In genomic region chr3L:16892728-16893271, dm6 we compare ENCODE assay signal across 4 fruit fly cellular contexts.
TF ChIP-seq lines count a peak whose summit lies in the region.

No protein-coding gene starts in this region.

- no peak for TF ChIP-seq CTCF in whole organism, embryonic (GFP tag; optimal IDR thresholded peaks at IDR 0.05; lab: Kevin White, UChicago)

TF ChIP-seq in whole organism, adult, 20 proteins besides CTCF, POLR2A, EP300 and RAD21:
- TF ChIP-seq Clk (GFP tag; optimal IDR thresholded peaks at IDR 0.05; lab: Kevin White, UChicago), result no peak
- TF ChIP-seq ovo (GFP tag; optimal IDR thresholded peaks at IDR 0.05; lab: Kevin White, UChicago), result no peak
- TF ChIP-seq CG14711 (tag; optimal IDR thresholded peaks at IDR 0.05; lab: Kevin White, UChicago), result peak; percentile 5
- TF ChIP-seq CG5204 (GFP tag; optimal IDR thresholded peaks at IDR 0.05; lab: Kevin White, UChicago), result peak; percentile 6
- peak; percentile 21 for TF ChIP-seq CG7045 (GFP tag; optimal IDR thresholded peaks at IDR 0.05; lab: Kevin White, UChicago)

TF ChIP-seq in whole organism, embryonic, 481 proteins besides CTCF, POLR2A, EP300 and RAD21 (continues in another document):
- TF ChIP-seq CG1602 (GFP tag; optimal IDR thresholded peaks at IDR 0.05; lab: Kevin White, UChicago), result no peak
- no peak for TF ChIP-seq prd (optimal IDR thresholded peaks at IDR 0.05; lab: Kevin White, UChicago)
- peak; percentile 41; the same call in 1 of the 3 replicates for TF ChIP-seq prd (GFP tag; IDR thresholded peaks at IDR 0.05; lab: Robert Waterston, UW)
- TF ChIP-seq row (GFP tag; IDR thresholded peaks at IDR 0.05; lab: Robert Waterston, UW), result 0 out of 3 replicates have a peak, but pooled peaks have one; percentile 16
- peak; percentile 21 for TF ChIP-seq CG2678 (tag; optimal IDR thresholded peaks at IDR 0.05; lab: Kevin White, UChicago)
- TF ChIP-seq gsb (GFP tag; IDR thresholded peaks at IDR 0.05; lab: Robert Waterston, UW), result no peak
- peak; percentile 35 for TF ChIP-seq gem (tag; optimal IDR thresholded peaks at IDR 0.05; lab: Kevin White, UChicago)
- TF ChIP-seq CG3281 (GFP tag; optimal IDR thresholded peaks at IDR 0.05; lab: Kevin White, UChicago), result no peak
- TF ChIP-seq CG8359 (GFP tag; optimal IDR thresholded peaks at IDR 0.05; lab: Kevin White, UChicago; ENCODE audit: borderline replicate concordance), result peak; percentile 6
- TF ChIP-seq CG11504 (tag; optimal IDR thresholded peaks at IDR 0.05; lab: Kevin White, UChicago), result peak; percentile 35
- TF ChIP-seq CG12942 (GFP tag; optimal IDR thresholded peaks at IDR 0.05; lab: Kevin White, UChicago), result no peak
- no peak for TF ChIP-seq CG9876 (GFP tag; optimal IDR thresholded peaks at IDR 0.05; lab: Kevin White, UChicago)
- peak; percentile 37 for TF ChIP-seq Sox102F (GFP tag; optimal IDR thresholded peaks at IDR 0.05; lab: Kevin White, UChicago)
- TF ChIP-seq zfh1 (GFP tag; IDR thresholded peaks at IDR 0.05; lab: Robert Waterston, UW), result peak; percentile 26; the same call in 1 of the 3 replicates
- no peak for TF ChIP-seq jing (GFP tag; optimal IDR thresholded peaks at IDR 0.05; lab: Kevin White, UChicago)
- TF ChIP-seq phol (tag; optimal IDR thresholded peaks at IDR 0.05; lab: Kevin White, UChicago), result peak; percentile 14
- no peak for TF ChIP-seq nerfin-2 (GFP tag; IDR thresholded peaks at IDR 0.05; lab: Robert Waterston, UW; ENCODE audit: partially characterized antibody)
- no peak for TF ChIP-seq Sox100B (GFP tag; optimal IDR thresholded peaks at IDR 0.05; lab: Kevin White, UChicago)
- no peak; the same call in 1 of the 2 replicates for TF ChIP-seq CG4730 (GFP tag; IDR thresholded peaks at IDR 0.05; lab: Robert Waterston, UW)
- TF ChIP-seq fd96Cb (tag; optimal IDR thresholded peaks at IDR 0.05; lab: Kevin White, UChicago), result peak; percentile 24
- TF ChIP-seq Ptx1 (GFP tag; IDR thresholded peaks at IDR 0.05; lab: Robert Waterston, UW), result 0 out of 2 replicates have a peak, but pooled peaks have one; percentile 9
- TF ChIP-seq esg (GFP tag; conservative IDR thresholded peaks at IDR 0.05; lab: Robert Waterston, UW), result no peak; the same call in 1 of the 2 replicates
- no peak for TF ChIP-seq chn (GFP tag; optimal IDR thresholded peaks at IDR 0.05; lab: Kevin White, UChicago)
- TF ChIP-seq CG3065 (GFP tag; optimal IDR thresholded peaks at IDR 0.05; lab: Kevin White, UChicago), result no peak
- TF ChIP-seq Drgx (GFP tag; IDR thresholded peaks at IDR 0.05; lab: Robert Waterston, UW), result peak; percentile 63; the same call in 1 of the 2 replicates
- TF ChIP-seq CG17359 (tag; optimal IDR thresholded peaks at IDR 0.05; lab: Kevin White, UChicago), result peak; percentile 30
- 0 out of 2 replicates have a peak, but pooled peaks have one; percentile 18 for TF ChIP-seq CG32772 (GFP tag; IDR thresholded peaks at IDR 0.05; lab: Robert Waterston, UW)

TF ChIP-seq in whole organism, prepupa, 60 proteins besides CTCF, POLR2A, EP300 and RAD21 (continues in another document):
- peak; percentile 24 for TF ChIP-seq Sox14 (GFP tag; optimal IDR thresholded peaks at IDR 0.05; lab: Kevin White, UChicago)
- peak; percentile 14 for TF ChIP-seq CG10669 (GFP tag; optimal IDR thresholded peaks at IDR 0.05; lab: Kevin White, UChicago)
- TF ChIP-seq acj6 (GFP tag; optimal IDR thresholded peaks at IDR 0.05; lab: Kevin White, UChicago), result peak; percentile 48
- TF ChIP-seq CG34406 (GFP tag; optimal IDR thresholded peaks at IDR 0.05; lab: Kevin White, UChicago), result peak; percentile 27
- peak; percentile 55 for TF ChIP-seq CG11294 (GFP tag; IDR thresholded peaks at IDR 0.05; lab: Robert Waterston, UW)
- peak; percentile 55; the same call in 2 of the 3 replicates for TF ChIP-seq CG6163 (GFP tag; IDR thresholded peaks at IDR 0.05; lab: Robert Waterston, UW)
- no peak for TF ChIP-seq Met (GFP tag; optimal IDR thresholded peaks at IDR 0.05; lab: Kevin White, UChicago)
- peak; percentile 62 for TF ChIP-seq CG6276 (GFP tag; optimal IDR thresholded peaks at IDR 0.05; lab: Kevin White, UChicago)
- peak; percentile 57 for TF ChIP-seq pdm3 (GFP tag; optimal IDR thresholded peaks at IDR 0.05; lab: Kevin White, UChicago)
- TF ChIP-seq CG6808 (GFP tag; optimal IDR thresholded peaks at IDR 0.05; lab: Kevin White, UChicago), result no peak
- TF ChIP-seq cyc (GFP tag; optimal IDR thresholded peaks at IDR 0.05; lab: Kevin White, UChicago), result no peak
- no peak for TF ChIP-seq Eip75B (GFP tag; optimal IDR thresholded peaks at IDR 0.05; lab: Kevin White, UChicago)
- peak; percentile 27 for TF ChIP-seq CG3032 (tag; optimal IDR thresholded peaks at IDR 0.05; lab: Kevin White, UChicago)
- TF ChIP-seq dsx (GFP tag; optimal IDR thresholded peaks at IDR 0.05; lab: Kevin White, UChicago; ENCODE audit: poor library complexity, severe bottlenecking), result peak; percentile 6
- TF ChIP-seq net (GFP tag; optimal IDR thresholded peaks at IDR 0.05; lab: Kevin White, UChicago), result peak; percentile 30
- TF ChIP-seq Lpt (GFP tag; optimal IDR thresholded peaks at IDR 0.05; lab: Kevin White, UChicago), result peak; percentile 11
- TF ChIP-seq fd85E (GFP tag; optimal IDR thresholded peaks at IDR 0.05; lab: Kevin White, UChicago), result no peak
- TF ChIP-seq CG4318 (GFP tag; optimal IDR thresholded peaks at IDR 0.05; lab: Kevin White, UChicago), result peak; percentile 15
- TF ChIP-seq salr (GFP tag; optimal IDR thresholded peaks at IDR 0.05; lab: Kevin White, UChicago), result peak in 1 of 2 experiments; percentile 7
- no peak for TF ChIP-seq CG16779 (tag; optimal IDR thresholded peaks at IDR 0.05; lab: Kevin White, UChicago)
- no peak for TF ChIP-seq ss (GFP tag; optimal IDR thresholded peaks at IDR 0.05; lab: Kevin White, UChicago)
- TF ChIP-seq svp (GFP tag; lab: Kevin White, UChicago), result peak; percentile 55
- no peak for TF ChIP-seq CG8319 (GFP tag; optimal IDR thresholded peaks at IDR 0.05; lab: Kevin White, UChicago)
- no peak for TF ChIP-seq CG6854 (GFP tag; optimal IDR thresholded peaks at IDR 0.05; lab: Kevin White, UChicago)
- peak; percentile 31 for TF ChIP-seq fd59A (GFP tag; optimal IDR thresholded peaks at IDR 0.05; lab: Kevin White, UChicago)
- no peak for TF ChIP-seq Sox15 (GFP tag; optimal IDR thresholded peaks at IDR 0.05; lab: Kevin White, UChicago)
- TF ChIP-seq CG11762 (GFP tag; optimal IDR thresholded peaks at IDR 0.05; lab: Kevin White, UChicago; ENCODE audit: insufficient read depth), result no peak
- peak; percentile 73 for TF ChIP-seq eg (GFP tag; IDR thresholded peaks at IDR 0.05; lab: Robert Waterston, UW)
- no peak for TF ChIP-seq dac (GFP tag; optimal IDR thresholded peaks at IDR 0.05; lab: Kevin White, UChicago)
- TF ChIP-seq Eip78C (GFP tag; lab: Kevin White, UChicago), result peak; percentile 57
- TF ChIP-seq CG11902 (GFP tag; optimal IDR thresholded peaks at IDR 0.05; lab: Kevin White, UChicago), result no peak

TF ChIP-seq in whole organism, pupa, 21 proteins besides CTCF, POLR2A, EP300 and RAD21:
- peak; percentile 59 for TF ChIP-seq EcR (GFP tag; optimal IDR thresholded peaks at IDR 0.05; lab: Kevin White, UChicago)
- peak; percentile 64 for TF ChIP-seq CG8301 (tag; optimal IDR thresholded peaks at IDR 0.05; lab: Kevin White, UChicago)
- no peak for TF ChIP-seq CG10348 (GFP tag; IDR thresholded peaks at IDR 0.05; lab: Robert Waterston, UW)
- no peak for TF ChIP-seq CG12605 (GFP tag; IDR thresholded peaks at IDR 0.05; lab: Robert Waterston, UW)
- TF ChIP-seq CG13204 (GFP tag; optimal IDR thresholded peaks at IDR 0.05; lab: Kevin White, UChicago), result no peak
- peak; percentile 10 for TF ChIP-seq CG8159 (tag; optimal IDR thresholded peaks at IDR 0.05; lab: Kevin White, UChicago)
- peak; percentile 73 for TF ChIP-seq CG32121 (GFP tag; IDR thresholded peaks at IDR 0.05; lab: Robert Waterston, UW)
- TF ChIP-seq Snoo (tag; optimal IDR thresholded peaks at IDR 0.05; lab: Kevin White, UChicago), result no peak
- TF ChIP-seq Pif1B (GFP tag; optimal IDR thresholded peaks at IDR 0.05; lab: Kevin White, UChicago), result no peak
- TF ChIP-seq CG34367 (tag; optimal IDR thresholded peaks at IDR 0.05; lab: Kevin White, UChicago), result peak; percentile 39
- TF ChIP-seq CG15710 (tag; optimal IDR thresholded peaks at IDR 0.05; lab: Kevin White, UChicago), result peak; percentile 59
- TF ChIP-seq CG4496 (GFP tag; IDR thresholded peaks at IDR 0.05; lab: Robert Waterston, UW), result peak; percentile 75; the same call in 2 of the 3 replicates
- 0 out of 3 replicates have a peak, but pooled peaks have one; percentile 25 for TF ChIP-seq fd96Ca (GFP tag; IDR thresholded peaks at IDR 0.05; lab: Robert Waterston, UW)
- TF ChIP-seq CG14655 (GFP tag; optimal IDR thresholded peaks at IDR 0.05; lab: Kevin White, UChicago), result peak; percentile 62
- no peak for TF ChIP-seq gl (tag; optimal IDR thresholded peaks at IDR 0.05; lab: Kevin White, UChicago)
- no peak for TF ChIP-seq rn (GFP tag; IDR thresholded peaks at IDR 0.05; lab: Robert Waterston, UW)
- TF ChIP-seq CG17806 (tag; optimal IDR thresholded peaks at IDR 0.05; lab: Kevin White, UChicago), result peak; percentile 46
- TF ChIP-seq Ets98B (GFP tag; IDR thresholded peaks at IDR 0.05; lab: Robert Waterston, UW), result peak; percentile 66
- peak; percentile 47 for TF ChIP-seq CG9948 (tag; optimal IDR thresholded peaks at IDR 0.05; lab: Kevin White, UChicago)
- no peak for TF ChIP-seq Pif1A (GFP tag; optimal IDR thresholded peaks at IDR 0.05; lab: Kevin White, UChicago)
TF ChIP-seq in whole organism, pupa: peak in this region for 12.
